Fruit fly (Drosophila melanogaster) whole organism, prepupa: ENCODE data around the gene CG14000.

Experiments used
- CG10631 ChIP-seq: fragments of 200-800 bp; sonication (Bioruptor generic); optimal IDR thresholded peaks from 2 replicates; lab custom pipeline; 2016; ENCODE audit warnings: missing biosample characterization, missing genetic modification characterization
- CG10669 ChIP-seq: fragments of 200-800 bp; sonication (Bioruptor generic); optimal IDR thresholded peaks from 3 replicates; lab custom pipeline; 2018; ENCODE audit warnings: missing biosample characterization, mild to moderate bottlenecking, missing genetic modification characterization, moderate library complexity
- CG11762 ChIP-seq: fragments of 200-800 bp; sonication (Bioruptor generic); optimal IDR thresholded peaks from 3 replicates; lab custom pipeline; 2016; ENCODE audit warnings: missing biosample characterization, missing genetic modification characterization; ENCODE audit not compliant: insufficient read depth
- CG11902 ChIP-seq: fragments of 200-800 bp; sonication (Bioruptor generic); optimal IDR thresholded peaks from 3 replicates; lab custom pipeline; 2016; ENCODE audit warnings: missing biosample characterization, missing genetic modification characterization
- CG1621 ChIP-seq: fragments of 200-800 bp; sonication (Bioruptor generic); optimal IDR thresholded peaks from 3 replicates; lab custom pipeline; 2018; ENCODE audit warnings: missing biosample characterization, mild to moderate bottlenecking, missing genetic modification characterization
- CG31627 ChIP-seq: fragments of 200-800 bp; sonication (Bioruptor generic); optimal IDR thresholded peaks from 3 replicates; lab custom pipeline; 2016; ENCODE audit warnings: missing biosample characterization, missing genetic modification characterization
- CG32006 ChIP-seq: fragments of 200-800 bp; sonication (Bioruptor generic); optimal IDR thresholded peaks from 3 replicates; lab custom pipeline; 2017; ENCODE audit warnings: missing biosample characterization, mild to moderate bottlenecking, missing genetic modification characterization
- CG34406 ChIP-seq: fragments of 200-800 bp; sonication (Bioruptor generic); optimal IDR thresholded peaks from 3 replicates; lab custom pipeline; 2016; ENCODE audit warnings: missing biosample characterization, missing genetic modification characterization
- CG3919 ChIP-seq: fragments of 200-800 bp; sonication (Bioruptor generic); optimal IDR thresholded peaks from 3 replicates; lab custom pipeline; 2016; ENCODE audit warnings: missing biosample characterization, missing genetic modification characterization
- CG4318 ChIP-seq: fragments of 200-800 bp; sonication (Bioruptor generic); optimal IDR thresholded peaks from 3 replicates; lab custom pipeline; 2017; ENCODE audit warnings: missing biosample characterization, mild to moderate bottlenecking, missing genetic modification characterization
- CG6163 ChIP-seq: fragments of 200-800 bp; sonication (Bioruptor generic); IDR thresholded peaks from 3 replicates; pipeline ENCODE4 v1.3.6; 2022; ENCODE audit warnings: missing biosample characterization, missing genetic modification characterization
- CG6276 ChIP-seq: fragments of 200-800 bp; sonication (Bioruptor generic); optimal IDR thresholded peaks from 2 replicates; lab custom pipeline; 2017; ENCODE audit warnings: missing biosample characterization, mild to moderate bottlenecking, missing genetic modification characterization
- CG6792 ChIP-seq: fragments of 200-800 bp; sonication (Bioruptor generic); optimal IDR thresholded peaks from 3 replicates; lab custom pipeline; 2016; ENCODE audit warnings: missing biosample characterization, missing genetic modification characterization
- CG6808 ChIP-seq: fragments of 200-800 bp; sonication (Bioruptor generic); optimal IDR thresholded peaks from 3 replicates; lab custom pipeline; 2017; ENCODE audit warnings: missing biosample characterization, missing genetic modification characterization, mild to moderate bottlenecking, moderate library complexity, missing genetic modification reagents
- CG6854 ChIP-seq: fragments of 200-800 bp; sonication (Bioruptor generic); optimal IDR thresholded peaks from 2 replicates; lab custom pipeline; 2017; ENCODE audit warnings: missing biosample characterization, mild to moderate bottlenecking, missing genetic modification characterization
- CG8119 ChIP-seq: fragments of 200-800 bp; sonication (Bioruptor generic); IDR thresholded peaks from 3 replicates; pipeline ENCODE4 v1.3.6; 2022; ENCODE audit warnings: missing biosample characterization, missing genetic modification characterization
- CG8319 ChIP-seq: fragments of 200-800 bp; sonication (Bioruptor generic); optimal IDR thresholded peaks from 3 replicates; lab custom pipeline; 2016; ENCODE audit warnings: missing biosample characterization, missing genetic modification characterization
- CG9139 ChIP-seq: fragments of 200-800 bp; sonication (Bioruptor generic); optimal IDR thresholded peaks from 3 replicates; lab custom pipeline; 2017; ENCODE audit warnings: missing biosample characterization, mild to moderate bottlenecking, missing genetic modification characterization
- Eip78C ChIP-seq: fragments of 200-800 bp; sonication (Bioruptor generic); peaks from one replicate; lab custom pipeline; 2016; ENCODE audit warnings: missing biosample characterization, missing genetic modification characterization
- Eip93F ChIP-seq: fragments of 200-800 bp; sonication (Bioruptor generic); optimal IDR thresholded peaks from 2 replicates; lab custom pipeline; 2016; ENCODE audit warnings: missing biosample characterization, mild to moderate bottlenecking, missing genetic modification characterization
- Ets21C ChIP-seq: fragments of 200-800 bp; sonication (Bioruptor generic); optimal IDR thresholded peaks from 3 replicates; lab custom pipeline; 2016; ENCODE audit warnings: missing biosample characterization, missing genetic modification characterization
- Ets96B ChIP-seq: fragments of 200-800 bp; optimal IDR thresholded peaks from 2 replicates; lab custom pipeline; 2019; ENCODE audit warnings: missing biosample characterization, mild to moderate bottlenecking, missing genetic modification characterization, moderate library complexity
- Hr38 ChIP-seq: sonication (Bioruptor generic); optimal IDR thresholded peaks from 2 replicates; lab custom pipeline; 2016; ENCODE audit warnings: missing biosample characterization, missing genetic modification characterization
- Hr39 ChIP-seq: fragments of 200-800 bp; sonication (Bioruptor generic); optimal IDR thresholded peaks from 2 replicates; lab custom pipeline; 2016; ENCODE audit warnings: missing biosample characterization, missing genetic modification characterization
- Hr4 ChIP-seq: fragments of 200-800 bp; sonication (Bioruptor generic); optimal IDR thresholded peaks from 3 replicates; lab custom pipeline; 2016; ENCODE audit warnings: missing biosample characterization, missing genetic modification characterization
- Lpt ChIP-seq: fragments of 200-800 bp; sonication (Bioruptor generic); optimal IDR thresholded peaks from 3 replicates; lab custom pipeline; 2016; ENCODE audit warnings: missing biosample characterization, missing genetic modification characterization
- Met ChIP-seq: fragments of 200-800 bp; sonication (Bioruptor generic); optimal IDR thresholded peaks from 3 replicates; lab custom pipeline; 2016; ENCODE audit warnings: missing biosample characterization, missing genetic modification characterization
- OdsH ChIP-seq: fragments of 200-800 bp; sonication (Bioruptor generic); optimal IDR thresholded peaks from 3 replicates; lab custom pipeline; 2016; ENCODE audit warnings: missing biosample characterization, missing genetic modification characterization
- Smox ChIP-seq: fragments of 200-800 bp; sonication (Bioruptor generic); optimal IDR thresholded peaks from 3 replicates; lab custom pipeline; 2016; ENCODE audit warnings: missing biosample characterization, missing genetic modification characterization
- Sox102F ChIP-seq: fragments of 200-800 bp; sonication (Bioruptor generic); optimal IDR thresholded peaks from 2 replicates; lab custom pipeline; 2016; ENCODE audit warnings: missing biosample characterization, mild to moderate bottlenecking, missing genetic modification characterization
- Sox14 ChIP-seq: fragments of 200-800 bp; sonication (Bioruptor generic); optimal IDR thresholded peaks from 3 replicates; lab custom pipeline; 2016; ENCODE audit warnings: missing biosample characterization, missing genetic modification characterization
- Sox15 ChIP-seq: fragments of 200-800 bp; sonication (Bioruptor generic); optimal IDR thresholded peaks from 3 replicates; lab custom pipeline; 2016; ENCODE audit warnings: missing biosample characterization, missing genetic modification characterization
- achi ChIP-seq: fragments of 200-800 bp; sonication (Bioruptor generic); optimal IDR thresholded peaks from 3 replicates; lab custom pipeline; 2016; ENCODE audit warnings: missing biosample characterization, missing genetic modification characterization
- dsx ChIP-seq: fragments of 200-800 bp; optimal IDR thresholded peaks from 3 replicates; lab custom pipeline; 2019; ENCODE audit warnings: missing biosample characterization, mild to moderate bottlenecking, missing genetic modification characterization, moderate library complexity; ENCODE audit not compliant: poor library complexity, severe bottlenecking
- eg ChIP-seq: fragments of 200-800 bp; sonication (Bioruptor generic); IDR thresholded peaks from 3 replicates; pipeline ENCODE4 v1.3.6; 2022; ENCODE audit warnings: missing biosample characterization, missing genetic modification characterization
- fd59A ChIP-seq: fragments of 200-800 bp; sonication (Bioruptor generic); optimal IDR thresholded peaks from 2 replicates; lab custom pipeline; 2017; ENCODE audit warnings: missing biosample characterization, mild to moderate bottlenecking, missing genetic modification characterization, missing genetic modification reagents
- fkh ChIP-seq: fragments of 200-800 bp; sonication (Bioruptor generic); optimal IDR thresholded peaks from 3 replicates; lab custom pipeline; 2017; ENCODE audit warnings: missing biosample characterization, mild to moderate bottlenecking, missing genetic modification characterization, moderate library complexity
- lz ChIP-seq: fragments of 200-800 bp; sonication (Bioruptor generic); optimal IDR thresholded peaks from 3 replicates; lab custom pipeline; 2016; ENCODE audit warnings: missing biosample characterization, missing genetic modification characterization
- net ChIP-seq: fragments of 200-800 bp; sonication (Bioruptor generic); optimal IDR thresholded peaks from 3 replicates; lab custom pipeline; 2016; ENCODE audit warnings: missing biosample characterization, missing genetic modification characterization
- pdm3 ChIP-seq: fragments of 200-800 bp; sonication (Bioruptor generic); optimal IDR thresholded peaks from 3 replicates; lab custom pipeline; 2016; ENCODE audit warnings: missing biosample characterization, missing genetic modification characterization
- svp ChIP-seq: fragments of 200-800 bp; sonication (Bioruptor generic); peaks from one replicate; lab custom pipeline; 2016; ENCODE audit warnings: missing biosample characterization, missing genetic modification characterization
- vri ChIP-seq: fragments of 200-800 bp; sonication (Bioruptor generic); optimal IDR thresholded peaks from 3 replicates; lab custom pipeline; 2016; ENCODE audit warnings: missing biosample characterization, mild to moderate bottlenecking, missing genetic modification characterization

The CG14000 gene

dm6 chr2L:5884674-5885073 lies 25.4 kb downstream of the CG14000 start, which contains the start of the genes Sfp26Ac and CG43185:
TSS of gene Sfp26Ac (minus strand) at chr2L:5884774.
TSS of gene CG43185 (plus strand) at chr2L:5884888.
- TF ChIP-seq Met (no peak), CG6163 (GFP tag; lab: Robert Waterston, UW) (no peak), Eip78C (no peak), CG6808 (GFP tag; lab: Kevin White, UChicago) (no peak), CG6276 (GFP tag; lab: Kevin White, UChicago) (no peak), lz (GFP tag; lab: Kevin White, UChicago) (no peak), net (GFP tag; lab: Kevin White, UChicago) (no peak), fkh (no peak), CG8319 (GFP tag; lab: Kevin White, UChicago) (no peak), Hr39 (GFP tag; lab: Kevin White, UChicago) (no peak), achi (GFP tag; lab: Kevin White, UChicago) (no peak), CG32006 (GFP tag; lab: Kevin White, UChicago) (no peak), CG11762 (GFP tag; lab: Kevin White, UChicago) (no peak), CG34406 (GFP tag; lab: Kevin White, UChicago) (no peak), fd59A (GFP tag; lab: Kevin White, UChicago) (no peak), Hr38 (GFP tag; lab: Kevin White, UChicago) (no peak), vri (GFP tag; lab: Kevin White, UChicago) (no peak)

dm6 chr2L:5883441-5883840 lies 26.6 kb downstream of the CG14000 start, which contains the start of gene CG44574:
TSS of gene CG44574 (plus strand) at chr2L:5883741.
- TF ChIP-seq dsx (no peak), Lpt (GFP tag; lab: Kevin White, UChicago) (no peak), Ets21C (GFP tag; lab: Kevin White, UChicago) (no peak), Sox102F (GFP tag; lab: Kevin White, UChicago) (no peak), Sox14 (GFP tag; lab: Kevin White, UChicago) (no peak), vri (GFP tag; lab: Kevin White, UChicago) (no peak), Smox (GFP tag; lab: Kevin White, UChicago) (no peak), pdm3 (GFP tag; lab: Kevin White, UChicago) (no peak), achi (GFP tag; lab: Kevin White, UChicago) (no peak), CG6792 (GFP tag; lab: Kevin White, UChicago) (no peak), CG11902 (no peak), Met (no peak), CG10631 (GFP tag; lab: Kevin White, UChicago) (no peak), CG8119 (no peak), fkh (no peak)

dm6 chr2L:5881181-5881580 lies 28.9 kb downstream of the CG14000 start:
- no peak for TF ChIP-seq CG1621
- peak; percentile 21 for TF ChIP-seq pdm3 (GFP tag; lab: Kevin White, UChicago)
- no peak for TF ChIP-seq CG11762 (GFP tag; lab: Kevin White, UChicago)
- TF ChIP-seq svp (GFP tag; lab: Kevin White, UChicago) = peak; percentile 20
- TF ChIP-seq CG32006 (GFP tag; lab: Kevin White, UChicago) = peak; percentile 67
- TF ChIP-seq CG6163 (GFP tag; lab: Robert Waterston, UW) = peak; percentile 66; the same call in 2 of the 3 replicates
- TF ChIP-seq dsx = peak; percentile 4
- peak; percentile 74 for TF ChIP-seq Eip78C
- peak; percentile 9 for TF ChIP-seq CG31627 (GFP tag; lab: Kevin White, UChicago)
- TF ChIP-seq fkh = peak; percentile 38
- peak; percentile 27 for TF ChIP-seq Lpt (GFP tag; lab: Kevin White, UChicago)
- TF ChIP-seq Hr4 (GFP tag; lab: Kevin White, UChicago) = peak; percentile 58
- TF ChIP-seq Sox15 (GFP tag; lab: Kevin White, UChicago) = no peak
- TF ChIP-seq eg (GFP tag; lab: Robert Waterston, UW) = no peak; the same call in none of the 3 replicates
- peak; percentile 25 for TF ChIP-seq CG6276 (GFP tag; lab: Kevin White, UChicago)
- TF ChIP-seq CG9139 (GFP tag; lab: Kevin White, UChicago) = no peak
- TF ChIP-seq Eip93F (GFP tag; lab: Kevin White, UChicago) = no peak
- TF ChIP-seq CG10669 = no peak
- TF ChIP-seq Sox14 (GFP tag; lab: Kevin White, UChicago) = peak; percentile 7
- TF ChIP-seq CG8119 = peak; percentile 65
- peak; percentile 19 for TF ChIP-seq CG4318 (GFP tag; lab: Kevin White, UChicago)
- peak; percentile 12 for TF ChIP-seq Ets96B
- no peak for TF ChIP-seq CG11902
- TF ChIP-seq CG6854 (GFP tag; lab: Kevin White, UChicago) = no peak
- peak; percentile 37 for TF ChIP-seq OdsH
- TF ChIP-seq CG3919 (GFP tag; lab: Kevin White, UChicago) = peak; percentile 37
- TF ChIP-seq Met = peak; percentile 18
- TF ChIP-seq lz (GFP tag; lab: Kevin White, UChicago) = no peak
- peak; percentile 46 for TF ChIP-seq CG10631 (GFP tag; lab: Kevin White, UChicago)
- peak; percentile 39 for TF ChIP-seq achi (GFP tag; lab: Kevin White, UChicago)
